Worm (Caenorhabditis elegans) whole organism, early embryonic: ENCODE results near the gene F09G2.8.

Source experiments
- F13C5.2 ChIP-seq: sonication (generic microtip); optimal IDR thresholded peaks from 2 replicates; lab custom pipeline; 2017; ENCODE audit warnings: mild to moderate bottlenecking, missing genetic modification characterization, inconsistent platforms, missing compliant biosample characterization
- aly-1 ChIP-seq: sonication (generic microtip); optimal IDR thresholded peaks from 2 replicates; lab custom pipeline; 2016; ENCODE audit warnings: missing genetic modification characterization, missing compliant biosample characterization
- ama-1 ChIP-seq: fragments of 150-350 bp; optimal IDR thresholded peaks from 2 replicates; lab custom pipeline; 2014
- ceh-13 ChIP-seq: fragments of 200-800 bp; sonication (Bioruptor generic); optimal IDR thresholded peaks from 2 replicates; lab custom pipeline; 2018; ENCODE audit warnings: mild to moderate bottlenecking, missing genetic modification characterization, missing compliant biosample characterization
- ets-7 ChIP-seq: sonication (generic microtip); optimal IDR thresholded peaks from 2 replicates; lab custom pipeline; 2016; ENCODE audit warnings: missing genotype, missing genetic modification characterization, missing compliant biosample characterization
- flt-1 ChIP-seq: fragments of 200-800 bp; sonication (Bioruptor generic); IDR thresholded peaks from 2 replicates; pipeline ENCODE4 v1.3.6; 2022; ENCODE audit warnings: missing genetic modification characterization, missing compliant biosample characterization
- pes-1 ChIP-seq: fragments of 200-800 bp; sonication (Bioruptor generic); IDR thresholded peaks from 2 replicates; pipeline ENCODE4 v1.3.6; 2022; ENCODE audit warnings: missing genetic modification reagents, missing genetic modification characterization, missing compliant biosample characterization
- scrt-1 ChIP-seq: fragments of 200-800 bp; sonication (Bioruptor generic); IDR thresholded peaks from 2 replicates; pipeline ENCODE4 v1.3.6; 2022; ENCODE audit warnings: missing genetic modification characterization, missing compliant biosample characterization
- sea-1 ChIP-seq: fragments of 200-800 bp; sonication (Bioruptor generic); conservative IDR thresholded peaks from 2 replicates; pipeline ENCODE4 v1.3.6; 2022; ENCODE audit warnings: missing genetic modification characterization, missing compliant biosample characterization
- tbx-11 ChIP-seq: fragments of 200-800 bp; sonication (Bioruptor generic); IDR thresholded peaks from 2 replicates; pipeline ENCODE4 v1.3.6; 2022; ENCODE audit warnings: missing genetic modification characterization, missing compliant biosample characterization
- tbx-37 ChIP-seq: fragments of 200-800 bp; sonication (Bioruptor generic); conservative IDR thresholded peaks from 2 replicates; pipeline ENCODE4 v1.3.6; 2022; ENCODE audit warnings: missing genetic modification reagents, missing genetic modification characterization, missing compliant biosample characterization

DNA sequence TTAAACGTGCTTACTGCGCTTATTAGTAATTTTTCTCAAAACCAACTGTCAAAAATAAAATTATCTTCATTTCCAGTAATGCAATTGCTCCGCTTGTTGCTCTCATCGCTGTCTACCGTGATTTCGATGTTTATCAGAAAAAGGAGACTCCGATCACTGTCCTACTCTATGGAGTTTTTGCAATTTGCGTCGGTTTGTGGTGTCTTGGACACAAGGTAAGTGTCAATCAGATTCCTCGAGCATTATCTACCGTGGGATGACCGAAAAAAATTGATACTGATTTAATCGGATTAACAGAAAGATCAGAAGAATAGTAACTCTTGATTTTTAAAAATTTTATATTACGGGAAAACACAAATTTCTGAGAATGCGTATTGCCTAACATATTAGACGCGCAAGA, 6.2 kb downstream of the F09G2.8 start:
- TF ChIP-seq tbx-37 (GFP tag; lab: Robert Waterston, UW): no peak
- TF ChIP-seq ama-1 (lab: Kevin White, UChicago): no peak
- no peak for TF ChIP-seq scrt-1 (GFP tag; lab: Robert Waterston, UW)
- TF ChIP-seq F13C5.2 (tag; lab: Kevin White, UChicago): no peak
- TF ChIP-seq tbx-11: no peak
- TF ChIP-seq flt-1 (GFP tag; lab: Robert Waterston, UW): no peak
- TF ChIP-seq ceh-13 (GFP tag; lab: Kevin White, UChicago): no peak
- TF ChIP-seq aly-1 (tag; lab: Kevin White, UChicago): no peak
- no peak for TF ChIP-seq pes-1
- TF ChIP-seq sea-1 (GFP tag; lab: Robert Waterston, UW): no peak
- TF ChIP-seq ets-7 (tag; lab: Kevin White, UChicago): no peak
